Worm (Caenorhabditis elegans) whole organism, mixed stage, embryonic: ENCODE measurements around the gene fbxb-2.

ENCODE experiments used
- nhr-12 ChIP-seq: fragments of 150-350 bp; optimal IDR thresholded peaks from 2 replicates; lab custom pipeline; 2014; ENCODE audit warnings: missing biosample characterization, missing genetic modification characterization
- nhr-237 ChIP-seq: fragments of 150-350 bp; optimal IDR thresholded peaks from 2 replicates; lab custom pipeline; 2014; ENCODE audit warnings: missing biosample characterization, missing genetic modification characterization
- pha-4 ChIP-seq: fragments of 150-350 bp; optimal IDR thresholded peaks from 2 replicates; lab custom pipeline; 2018; ENCODE audit warnings: missing biosample characterization, missing genetic modification reagents, missing genetic modification characterization

ce11 chrV:19202800-19203199 is 34.3 kb downstream of the fbxb-2 start:
- TF ChIP-seq nhr-237 (tag; lab: Kevin White, UChicago) = no peak
- TF ChIP-seq nhr-12 (tag; lab: Kevin White, UChicago) = no peak
- TF ChIP-seq pha-4 = no peak
